Worm (Caenorhabditis elegans) whole organism, L4/young adult: ENCODE measurements around the gene T19C3.6.

Experiments used
- W03F9.2 ChIP-seq: fragments of 150-350 bp; optimal IDR thresholded peaks from 2 replicates; lab custom pipeline; 2014; ENCODE audit warnings: missing biosample characterization, missing genetic modification characterization
- him-1 ChIP-seq: sonication (generic microtip); optimal IDR thresholded peaks from 2 replicates; lab custom pipeline; 2016; ENCODE audit warnings: missing genotype, missing genetic modification reagents, missing genetic modification characterization, missing compliant biosample characterization

DNA sequence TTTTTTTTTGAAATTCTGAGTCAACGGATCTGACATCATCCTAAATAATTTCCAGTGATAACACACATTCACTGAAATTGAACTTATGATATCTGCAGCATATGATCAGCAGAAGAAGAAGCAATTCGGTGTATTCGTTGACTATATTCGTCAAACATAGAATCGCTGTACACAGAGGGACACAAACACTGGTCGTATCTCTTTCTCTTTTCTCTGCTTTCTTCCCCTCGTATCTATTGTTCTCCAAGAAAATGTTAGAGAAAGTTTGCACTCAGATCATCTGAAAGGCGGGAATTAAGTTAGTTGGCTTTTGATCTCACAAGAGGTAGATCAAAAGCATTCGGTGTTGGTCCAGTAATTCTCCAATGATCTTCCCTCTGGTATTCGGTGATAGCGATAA, 19.2 kb upstream of the T19C3.6 start:
- TF ChIP-seq him-1 (tag; lab: Kevin White, UChicago) (no peak), W03F9.2 (tag; lab: Kevin White, UChicago) (no peak)
